Worm (Caenorhabditis elegans): ENCODE results near the gene nhr-43.
A peak's percentile ranks its signal among the peaks of the same experiment; 100 is the strongest.

The nhr-43 gene

DNA sequence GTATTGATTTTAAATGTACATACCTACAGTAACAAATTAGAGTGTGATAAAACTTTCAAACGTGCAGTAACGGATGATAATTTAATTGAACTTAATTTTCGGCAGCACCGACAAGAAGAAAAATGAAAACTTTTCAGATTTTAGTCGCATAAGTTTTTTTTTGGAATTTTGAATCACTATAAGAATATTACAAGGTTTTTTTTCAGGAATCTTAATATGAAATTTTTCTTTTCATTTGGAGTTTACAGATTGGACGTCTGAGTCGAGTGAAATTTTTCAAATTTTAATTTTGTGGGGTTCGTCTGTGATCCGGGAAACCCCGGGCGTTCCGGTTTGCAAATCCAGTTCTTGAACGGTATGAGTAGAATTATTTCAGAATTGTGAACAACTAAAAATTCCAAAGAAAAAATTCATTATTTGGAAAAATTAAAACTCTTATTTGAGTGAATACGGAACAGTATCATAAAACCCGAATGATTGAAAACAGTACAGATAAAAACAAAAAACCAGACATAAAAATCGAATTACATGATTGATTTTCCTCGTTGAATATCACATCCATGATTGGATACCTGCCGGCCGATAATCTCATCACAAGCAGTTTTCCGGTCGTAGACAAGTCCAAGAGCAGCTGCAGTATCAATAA, 14.0 kb downstream of the nhr-43 start (continued):
- TF ChIP-seq ceh-20 (GFP tag; IDR thresholded peaks at IDR 0.05) (no peak; the same call in 1 of the 2 replicates), dve-1 (tag; optimal IDR thresholded peaks at IDR 0.05; ENCODE audit: insufficient read depth) (peak; percentile 38), T20F7.1 (GFP tag; optimal IDR thresholded peaks at IDR 0.05) (peak; percentile 34), Y105C5A.15 (GFP tag; IDR thresholded peaks at IDR 0.05) (no peak), tra-1 (GFP tag; IDR thresholded peaks at IDR 0.05) (no peak), nhr-111 (GFP tag; optimal IDR thresholded peaks at IDR 0.05) (no peak), ceh-28 (tag; optimal IDR thresholded peaks at IDR 0.05) (no peak), F26F4.8 (GFP tag; conservative IDR thresholded peaks at IDR 0.05) (no peak), nhr-11 (tag; optimal IDR thresholded peaks at IDR 0.05) (no peak), lim-7 (GFP tag; IDR thresholded peaks at IDR 0.05) (no peak), rbr-2 (tag; optimal IDR thresholded peaks at IDR 0.05) (no peak), php-3 (GFP tag; IDR thresholded peaks at IDR 0.05) (peak; percentile 53), hmg-1.1 (GFP tag; IDR thresholded peaks at IDR 0.05) (no peak; the same call in 1 of the 2 replicates), madf-9 (GFP tag; conservative IDR thresholded peaks at IDR 0.05) (no peak), ceh-62 (tag; optimal IDR thresholded peaks at IDR 0.05) (no peak), Y75B8A.6 (GFP tag; IDR thresholded peaks at IDR 0.05) (peak; percentile 86; the same call in 1 of the 2 replicates), dmd-8 (GFP tag; IDR thresholded peaks at IDR 0.05) (no peak), T26A8.4 (GFP tag; IDR thresholded peaks at IDR 0.05) (peak; percentile 81), zag-1 (tag; optimal IDR thresholded peaks at IDR 0.05) (no peak), fkh-10 (GFP tag; optimal IDR thresholded peaks at IDR 0.05) (no peak), R02D3.7 (tag; optimal IDR thresholded peaks at IDR 0.05) (no peak), ztf-7 (tag; optimal IDR thresholded peaks at IDR 0.05) (no peak), pha-4 (GFP tag; IDR thresholded peaks at IDR 0.05) (0 out of 2 replicates have a peak, but pooled peaks have one; percentile 68), pha-4 (tag; optimal IDR thresholded peaks at IDR 0.05) (no peak), mxl-3 (GFP tag; optimal IDR thresholded peaks at IDR 0.05) (no peak), dpl-1 (GFP tag; optimal IDR thresholded peaks at IDR 0.05) (no peak), nhr-102 (tag; optimal IDR thresholded peaks at IDR 0.05) (peak; percentile 12), arid-1 (GFP tag; conservative IDR thresholded peaks at IDR 0.05) (0 out of 2 replicates have a peak, but pooled peaks have one; percentile 25), zfp-2 (tag; optimal IDR thresholded peaks at IDR 0.05) (no peak), daf-12 (tag; optimal IDR thresholded peaks at IDR 0.05) (no peak), D1046.2 (GFP tag; IDR thresholded peaks at IDR 0.05) (no peak), ZK337.2 (GFP tag; IDR thresholded peaks at IDR 0.05) (no peak), spr-1 (tag; optimal IDR thresholded peaks at IDR 0.05) (no peak), lin-1 (GFP tag; IDR thresholded peaks at IDR 0.05) (peak; percentile 35; the same call in 1 of the 2 replicates), F44E2.7 (GFP tag; IDR thresholded peaks at IDR 0.05) (no peak), nhr-77 (tag; optimal IDR thresholded peaks at IDR 0.05) (peak; percentile 71), snpc-1.2 (GFP tag; IDR thresholded peaks at IDR 0.05) (0 out of 2 replicates have a peak, but pooled peaks have one; percentile 17), dmd-6 (GFP tag; IDR thresholded peaks at IDR 0.05) (peak; percentile 48)

DNA sequence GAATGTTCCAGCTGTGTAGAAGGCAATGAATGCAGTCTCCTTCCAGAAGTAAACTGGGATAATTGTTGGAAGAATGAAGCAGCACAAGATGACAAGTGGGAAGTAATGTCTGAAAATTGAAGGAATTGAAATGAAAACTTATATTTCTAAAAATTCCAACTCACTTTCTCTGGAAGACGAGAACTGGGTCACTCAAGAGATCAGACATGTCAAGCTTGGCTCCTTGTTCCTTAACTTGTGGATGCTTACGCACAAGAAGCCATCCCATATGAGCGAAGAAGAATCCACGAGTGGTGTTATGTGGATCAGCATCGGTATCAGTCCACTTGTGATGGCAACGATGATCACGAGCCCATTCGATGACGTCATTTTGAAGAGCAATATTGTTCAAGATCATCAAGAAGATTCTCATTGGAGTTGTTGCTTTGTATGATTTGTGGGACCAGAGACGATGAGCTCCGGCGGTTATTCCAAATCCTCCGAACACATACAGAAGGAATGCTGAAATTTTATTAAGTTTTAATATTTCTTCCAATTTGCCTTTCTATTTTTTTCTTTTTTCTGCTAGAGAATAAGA, 15.0 kb downstream of the nhr-43 start:
- TF ChIP-seq dve-1 (tag; optimal IDR thresholded peaks at IDR 0.05; ENCODE audit: insufficient read depth) (no peak), aha-1 (tag) (peak; percentile 76), hlh-30 (tag; optimal IDR thresholded peaks at IDR 0.05; ENCODE audit: insufficient read depth) (no peak), skn-1 (tag; optimal IDR thresholded peaks at IDR 0.05) (no peak), Y105C5A.15 (GFP tag; IDR thresholded peaks at IDR 0.05) (no peak), lin-15B (tag; optimal IDR thresholded peaks at IDR 0.05) (no peak), vab-7 (GFP tag; IDR thresholded peaks at IDR 0.05) (no peak), ZK337.2 (GFP tag; IDR thresholded peaks at IDR 0.05) (no peak), nhr-237 (tag; optimal IDR thresholded peaks at IDR 0.05) (no peak), lsy-2 (tag; optimal IDR thresholded peaks at IDR 0.05) (no peak), zfp-3 (GFP tag; conservative IDR thresholded peaks at IDR 0.05) (peak; percentile 85), ceh-62 (tag; optimal IDR thresholded peaks at IDR 0.05) (no peak), tra-1 (GFP tag; IDR thresholded peaks at IDR 0.05) (0 out of 2 replicates have a peak, but pooled peaks have one; percentile 38), mes-2 (tag; optimal IDR thresholded peaks at IDR 0.05; ENCODE audit: poor library complexity, severe bottlenecking) (peak; percentile 9), dpl-1 (GFP tag; optimal IDR thresholded peaks at IDR 0.05) (no peak), lin-1 (GFP tag; IDR thresholded peaks at IDR 0.05) (no peak), dmd-6 (GFP tag; IDR thresholded peaks at IDR 0.05) (no peak), ces-1 (GFP tag; optimal IDR thresholded peaks at IDR 0.05) (no peak), lin-39 (tag; optimal IDR thresholded peaks at IDR 0.05) (no peak), nhr-42 (GFP tag; IDR thresholded peaks at IDR 0.05) (no peak), T26A8.4 (GFP tag; IDR thresholded peaks at IDR 0.05) (no peak)

Measured in whole organism, L4 larva.